Fruit fly (Drosophila melanogaster) whole organism, embryonic: Measurements from ENCODE around the gene sff.

ENCODE experiments used
- Abd-B ChIP-seq: fragments of 200-800 bp; sonication (Bioruptor generic); optimal IDR thresholded peaks from 2 replicates; lab custom pipeline; 2018; ENCODE audit warnings: missing biosample characterization, mild to moderate bottlenecking, missing genetic modification characterization, moderate library complexity
- Atf3 ChIP-seq: fragments of 200-800 bp; sonication (Bioruptor generic); optimal IDR thresholded peaks from 3 replicates; lab custom pipeline; 2016; ENCODE audit warnings: missing biosample characterization, missing genetic modification characterization
- Atf6 ChIP-seq: fragments of 200-800 bp; sonication (Bioruptor generic); IDR thresholded peaks from 2 replicates; pipeline ENCODE4 v1.3.6; 2022; ENCODE audit warnings: missing biosample characterization, missing genetic modification characterization
- B-H1 ChIP-seq: fragments of 200-800 bp; sonication (Bioruptor generic); IDR thresholded peaks from 3 replicates; pipeline ENCODE4 v1.3.6; 2022; ENCODE audit warnings: missing biosample characterization, missing genetic modification characterization
- CG10274 ChIP-seq: fragments of 200-800 bp; sonication (Bioruptor generic); optimal IDR thresholded peaks from 3 replicates; lab custom pipeline; 2017; ENCODE audit warnings: missing biosample characterization, mild to moderate bottlenecking, missing genetic modification characterization
- CG11398 ChIP-seq: fragments of 200-800 bp; sonication (Bioruptor generic); optimal IDR thresholded peaks from 2 replicates; lab custom pipeline; 2016; ENCODE audit warnings: missing biosample characterization, missing genetic modification characterization
- CG12104 ChIP-seq: fragments of 200-800 bp; sonication (Bioruptor generic); optimal IDR thresholded peaks from 3 replicates; lab custom pipeline; 2016; ENCODE audit warnings: missing biosample characterization, missing genetic modification characterization
- CG12659 ChIP-seq: fragments of 200-800 bp; sonication (Bioruptor generic); optimal IDR thresholded peaks from 3 replicates; lab custom pipeline; 2017; ENCODE audit warnings: mild to moderate bottlenecking, missing biosample characterization, missing genetic modification reagents, missing genetic modification characterization
- CG15073 ChIP-seq: fragments of 200-800 bp; sonication (Bioruptor generic); optimal IDR thresholded peaks from 2 replicates; lab custom pipeline; 2016; ENCODE audit warnings: missing biosample characterization, missing genetic modification characterization
- CG17802 ChIP-seq: fragments of 200-800 bp; sonication (Bioruptor generic); optimal IDR thresholded peaks from 2 replicates; lab custom pipeline; 2018; ENCODE audit warnings: missing biosample characterization, mild to moderate bottlenecking, missing genetic modification characterization, moderate library complexity
- CG18599 ChIP-seq: fragments of 200-800 bp; sonication (Bioruptor generic); optimal IDR thresholded peaks from 3 replicates; lab custom pipeline; 2017; ENCODE audit warnings: missing biosample characterization, missing genetic modification characterization, mild to moderate bottlenecking, moderate library complexity, missing genetic modification reagents
- CG30403 ChIP-seq: fragments of 200-800 bp; sonication (Bioruptor generic); optimal IDR thresholded peaks from 3 replicates; lab custom pipeline; 2016; ENCODE audit warnings: missing biosample characterization, missing genetic modification characterization
- CG31365 ChIP-seq: fragments of 200-800 bp; sonication (Bioruptor generic); optimal IDR thresholded peaks from 2 replicates; lab custom pipeline; 2018; ENCODE audit warnings: missing biosample characterization, mild to moderate bottlenecking, missing genetic modification characterization
- CG33213 ChIP-seq: fragments of 200-800 bp; sonication (Bioruptor generic); optimal IDR thresholded peaks from 3 replicates; lab custom pipeline; 2016; ENCODE audit warnings: missing biosample characterization, missing genetic modification characterization
- CG42726 ChIP-seq: fragments of 200-800 bp; sonication (Bioruptor generic); IDR thresholded peaks from 2 replicates; pipeline ENCODE4 v1.3.6; 2022; ENCODE audit warnings: missing biosample characterization, missing genetic modification characterization; ENCODE audit not compliant: partially characterized antibody
- CG4424 ChIP-seq: fragments of 200-800 bp; sonication (Bioruptor generic); optimal IDR thresholded peaks from 3 replicates; lab custom pipeline; 2016; ENCODE audit warnings: missing biosample characterization, missing genetic modification characterization
- CG6791 ChIP-seq: fragments of 200-800 bp; sonication (Bioruptor generic); IDR thresholded peaks from 3 replicates; pipeline ENCODE4 v1.3.6; 2022; ENCODE audit warnings: missing biosample characterization, missing genetic modification characterization; ENCODE audit not compliant: partially characterized antibody
- CG7357 ChIP-seq: fragments of 200-800 bp; sonication (Bioruptor generic); IDR thresholded peaks from 3 replicates; pipeline ENCODE4 v1.3.6; 2022; ENCODE audit warnings: missing biosample characterization, missing genetic modification characterization
- CG7963 ChIP-seq: fragments of 200-800 bp; sonication (Bioruptor generic); IDR thresholded peaks from 3 replicates; pipeline ENCODE4 v1.3.6; 2022; ENCODE audit warnings: missing biosample characterization, missing genetic modification characterization; ENCODE audit not compliant: partially characterized antibody
- Camta ChIP-seq: fragments of 200-800 bp; sonication (Bioruptor generic); optimal IDR thresholded peaks from 2 replicates; lab custom pipeline; 2016; ENCODE audit warnings: missing biosample characterization, missing genetic modification characterization
- D19A ChIP-seq: fragments of 200-800 bp; optimal IDR thresholded peaks from 3 replicates; lab custom pipeline; 2019; ENCODE audit warnings: missing biosample characterization, mild to moderate bottlenecking, missing genetic modification characterization, moderate library complexity
- Dek ChIP-seq: fragments of 200-800 bp; sonication (Bioruptor generic); optimal IDR thresholded peaks from 3 replicates; lab custom pipeline; 2019; ENCODE audit warnings: missing biosample characterization, mild to moderate bottlenecking, missing genetic modification characterization, moderate library complexity
- HLH3B ChIP-seq: fragments of 200-800 bp; sonication (Bioruptor generic); IDR thresholded peaks from 2 replicates; pipeline ENCODE4 v1.3.6; 2022; ENCODE audit warnings: missing biosample characterization, missing genetic modification characterization
- HmgD ChIP-seq: fragments of 200-800 bp; sonication (Bioruptor generic); optimal IDR thresholded peaks from 3 replicates; lab custom pipeline; 2016; ENCODE audit warnings: missing biosample characterization, missing genetic modification characterization
- MESR4 ChIP-seq: fragments of 200-800 bp; sonication (Bioruptor generic); optimal IDR thresholded peaks from 2 replicates; lab custom pipeline; 2018; ENCODE audit warnings: missing biosample characterization, mild to moderate bottlenecking, missing genetic modification characterization, moderate library complexity
- NFAT ChIP-seq: fragments of 200-800 bp; sonication (Bioruptor generic); IDR thresholded peaks from 2 replicates; pipeline ENCODE4 v1.3.6; 2022; ENCODE audit warnings: missing biosample characterization, missing genetic modification characterization
- Nf-YB ChIP-seq: fragments of 200-800 bp; sonication (Bioruptor generic); optimal IDR thresholded peaks from 3 replicates; lab custom pipeline; 2019; ENCODE audit warnings: missing biosample characterization, mild to moderate bottlenecking, missing genetic modification characterization, moderate library complexity
- Optix ChIP-seq: fragments of 200-800 bp; sonication (Bioruptor generic); IDR thresholded peaks from 3 replicates; pipeline ENCODE4 v1.3.6; 2022; ENCODE audit warnings: missing biosample characterization, missing genetic modification characterization
- Poxn ChIP-seq: fragments of 200-800 bp; sonication (Bioruptor generic); IDR thresholded peaks from 2 replicates; pipeline ENCODE4 v1.3.6; 2022; ENCODE audit warnings: missing biosample characterization, missing genetic modification characterization
- Scr ChIP-seq: fragments of 200-800 bp; sonication (Bioruptor generic); IDR thresholded peaks from 2 replicates; pipeline ENCODE4 v1.3.6; 2022; ENCODE audit warnings: missing biosample characterization, missing genetic modification characterization; ENCODE audit not compliant: partially characterized antibody
- Xbp1 ChIP-seq: fragments of 200-800 bp; sonication (Bioruptor generic); optimal IDR thresholded peaks from 3 replicates; lab custom pipeline; 2016; ENCODE audit warnings: missing biosample characterization, mild to moderate bottlenecking, missing genetic modification characterization
- YL-1 ChIP-seq: fragments of 200-800 bp; sonication (Bioruptor generic); optimal IDR thresholded peaks from 3 replicates; lab custom pipeline; 2017; ENCODE audit warnings: missing biosample characterization, mild to moderate bottlenecking, missing genetic modification characterization
- aop ChIP-seq: fragments of 200-800 bp; sonication (Bioruptor generic); IDR thresholded peaks from 2 replicates; pipeline ENCODE4 v1.3.6; 2022; ENCODE audit warnings: missing biosample characterization, missing genetic modification characterization
- ap ChIP-seq: fragments of 200-800 bp; sonication (Bioruptor generic); IDR thresholded peaks from 2 replicates; pipeline ENCODE4 v1.3.6; 2022; ENCODE audit warnings: missing biosample characterization, missing genetic modification characterization
- ash1 ChIP-seq: fragments of 200-800 bp; sonication (Bioruptor generic); optimal IDR thresholded peaks from 2 replicates; lab custom pipeline; 2018; ENCODE audit warnings: missing biosample characterization, mild to moderate bottlenecking, missing genetic modification characterization
- chif ChIP-seq, 2 experiments: fragments of 200-800 bp; sonication (Bioruptor generic); optimal IDR thresholded peaks; 3 replicates each; lab custom pipeline; 2016; ENCODE audit warnings: missing biosample characterization in 2 of 2, missing genetic modification characterization in 2 of 2
- chm ChIP-seq: fragments of 200-800 bp; sonication (Bioruptor generic); IDR thresholded peaks from 2 replicates; pipeline ENCODE4 v1.3.6; 2022; ENCODE audit warnings: missing biosample characterization, missing genetic modification characterization
- ci ChIP-seq: fragments of 200-800 bp; sonication (Bioruptor generic); IDR thresholded peaks from 3 replicates; pipeline ENCODE4 v1.3.6; 2022; ENCODE audit warnings: missing biosample characterization, missing genetic modification characterization
- da ChIP-seq: fragments of 200-800 bp; sonication (Bioruptor generic); optimal IDR thresholded peaks from 2 replicates; lab custom pipeline; 2016; ENCODE audit warnings: missing biosample characterization, missing genetic modification characterization
- dati ChIP-seq: fragments of 200-800 bp; sonication (Bioruptor generic); IDR thresholded peaks from 2 replicates; pipeline ENCODE4 v1.3.6; 2022; ENCODE audit warnings: missing biosample characterization, missing genetic modification characterization
- dm ChIP-seq: fragments of 200-800 bp; sonication (Bioruptor generic); optimal IDR thresholded peaks from 3 replicates; lab custom pipeline; 2016; ENCODE audit warnings: missing biosample characterization, missing genetic modification characterization
- gfzf ChIP-seq: fragments of 200-800 bp; sonication (Bioruptor generic); optimal IDR thresholded peaks from 2 replicates; lab custom pipeline; 2016; ENCODE audit warnings: missing biosample characterization, mild to moderate bottlenecking, missing genetic modification characterization, moderate library complexity
- gsb ChIP-seq: fragments of 200-800 bp; sonication (Bioruptor generic); IDR thresholded peaks from 2 replicates; pipeline ENCODE4 v1.3.6; 2022; ENCODE audit warnings: missing biosample characterization, missing genetic modification characterization
- lola ChIP-seq, 3 experiments: fragments of >200 bp in 2 of 3; fragments of 200-800 bp in 1 of 3; sonication (Bioruptor generic) in 1 of 3; optimal IDR thresholded peaks; 2 replicates each; lab custom pipeline; 2017 to 2019; ENCODE audit warnings: missing biosample characterization in 3 of 3, missing genetic modification characterization in 3 of 3, mild to moderate bottlenecking in 1 of 3, moderate library complexity in 1 of 3
- org-1 ChIP-seq: fragments of 200-800 bp; sonication (Bioruptor generic); optimal IDR thresholded peaks from 2 replicates; lab custom pipeline; 2017; ENCODE audit warnings: missing biosample characterization, missing genetic modification characterization
- otp ChIP-seq: fragments of 200-800 bp; sonication (Bioruptor generic); IDR thresholded peaks from 3 replicates; pipeline ENCODE4, ENCODE4 v1.3.6; 2022; ENCODE audit warnings: missing biosample characterization, missing genetic modification characterization
- pan ChIP-seq, 4 experiments: fragments of >200 bp in 3 of 4; fragments of 200-800 bp in 1 of 4; sonication (Bioruptor generic) in 1 of 4; optimal IDR thresholded peaks in 3 of 4; IDR thresholded peaks in 1 of 4; 2 replicates each; pipeline versions ENCODE4 v1.3.6 to Lab custom; 2017 to 2022; ENCODE audit warnings: missing biosample characterization in 2 of 4, missing genetic modification characterization in 2 of 4, mixed read lengths in 1 of 4
- ssp ChIP-seq: fragments of 200-800 bp; sonication (Bioruptor generic); IDR thresholded peaks from 2 replicates; pipeline ENCODE4 v1.3.6; 2022; ENCODE audit warnings: missing biosample characterization, missing genetic modification characterization
- wor ChIP-seq: fragments of 200-800 bp; sonication (Bioruptor generic); IDR thresholded peaks from 2 replicates; pipeline ENCODE4 v1.3.6; 2022; ENCODE audit warnings: missing biosample characterization, missing genetic modification characterization

sff gene

dm6 chr3L:15924811-15925437 lies at the start of gene sff (continued):
- peak; percentile 92 for TF ChIP-seq CG18599 (GFP tag; lab: Kevin White, UChicago)
- no peak for TF ChIP-seq HmgD
- TF ChIP-seq CG6791 (GFP tag; lab: Robert Waterston, UW) = peak; percentile 37; the same call in 1 of the 3 replicates
- TF ChIP-seq B-H1 (GFP tag; lab: Robert Waterston, UW) = peak; percentile 79
- no peak for TF ChIP-seq gfzf (GFP tag; lab: Kevin White, UChicago)
- peak; percentile 72 for TF ChIP-seq Atf6 (GFP tag; lab: Robert Waterston, UW)
- peak; percentile 60 for TF ChIP-seq CG10274 (GFP tag; lab: Kevin White, UChicago)
- peak; percentile 86 for TF ChIP-seq ap
- TF ChIP-seq CG12104 (GFP tag; lab: Kevin White, UChicago) = peak; percentile 81
- TF ChIP-seq Nf-YB (GFP tag; lab: Kevin White, UChicago) = peak; percentile 66
- TF ChIP-seq wor (GFP tag; lab: Robert Waterston, UW) = peak; percentile 85
- TF ChIP-seq Optix (GFP tag; lab: Robert Waterston, UW) = peak; percentile 91
- peak; percentile 33; the same call in 1 of the 2 replicates for TF ChIP-seq Poxn
- TF ChIP-seq lola (GFP tag; optimal IDR thresholded peaks at IDR 0.05; lab: Kevin White, UChicago) = peak in 1 of 3 experiments; percentile 92
- peak; percentile 47 for TF ChIP-seq CG31365 (tag; lab: Kevin White, UChicago)
- TF ChIP-seq dati (GFP tag; lab: Robert Waterston, UW) = peak; percentile 51; the same call in 1 of the 2 replicates
- peak; percentile 83 for TF ChIP-seq CG30403 (GFP tag; lab: Kevin White, UChicago)
- peak; percentile 91 for TF ChIP-seq CG12659 (GFP tag; lab: Kevin White, UChicago)
- TF ChIP-seq HLH3B = peak; percentile 89
- TF ChIP-seq dm = peak; percentile 50
- TF ChIP-seq ash1 (GFP tag; lab: Kevin White, UChicago) = no peak
- peak; percentile 74 for TF ChIP-seq NFAT (GFP tag; lab: Robert Waterston, UW)
- TF ChIP-seq chif (GFP tag; optimal IDR thresholded peaks at IDR 0.05; lab: Kevin White, UChicago) = peak in 1 of 2 experiments; percentile 81
- TF ChIP-seq org-1 (GFP tag; lab: Kevin White, UChicago) = peak; percentile 77
- TF ChIP-seq pan (optimal IDR thresholded peaks at IDR 0.05; lab: Kevin White, UChicago) = no peak
- TF ChIP-seq pan (GFP tag; optimal IDR thresholded peaks at IDR 0.05 in 1 of 2, IDR thresholded peaks at IDR 0.05 in 1 of 2) = peak in 1 of 2 experiments; percentile 87
- no peak for TF ChIP-seq CG15073
- TF ChIP-seq CG7963 (GFP tag; lab: Robert Waterston, UW) = no peak
- TF ChIP-seq CG17802 = peak; percentile 85
- peak; percentile 58 for TF ChIP-seq CG11398 (GFP tag; lab: Kevin White, UChicago)
- TF ChIP-seq Atf3 = peak; percentile 67
- TF ChIP-seq CG4424 (GFP tag; lab: Kevin White, UChicago) = peak; percentile 89
- TF ChIP-seq da (GFP tag; lab: Kevin White, UChicago) = peak; percentile 5
- TF ChIP-seq gsb (GFP tag; lab: Robert Waterston, UW) = peak; percentile 69
- peak; percentile 34 for TF ChIP-seq MESR4 (GFP tag; lab: Kevin White, UChicago)
- TF ChIP-seq chm (GFP tag; lab: Robert Waterston, UW) = peak; percentile 93
- TF ChIP-seq Xbp1 (GFP tag; lab: Kevin White, UChicago) = peak; percentile 91
- TF ChIP-seq otp (GFP tag; lab: Robert Waterston, UW) = peak; percentile 86
- peak; percentile 20 for TF ChIP-seq CG33213 (GFP tag; lab: Kevin White, UChicago)
- TF ChIP-seq D19A (tag; lab: Kevin White, UChicago) = peak; percentile 85
- TF ChIP-seq Camta (GFP tag; lab: Kevin White, UChicago) = peak; percentile 61
- no peak for TF ChIP-seq CG42726 (GFP tag; lab: Robert Waterston, UW)
- peak; percentile 83 for TF ChIP-seq aop (GFP tag; lab: Robert Waterston, UW)
- TF ChIP-seq Abd-B (GFP tag; lab: Kevin White, UChicago) = peak; percentile 89
- TF ChIP-seq ssp (GFP tag; lab: Robert Waterston, UW) = peak; percentile 75
- peak; percentile 49 for TF ChIP-seq YL-1 (GFP tag; lab: Kevin White, UChicago)
- no peak for TF ChIP-seq Scr (GFP tag; lab: Robert Waterston, UW)
- peak; percentile 61 for TF ChIP-seq Dek (tag; lab: Kevin White, UChicago)
- peak; percentile 94 for TF ChIP-seq ci (GFP tag; lab: Robert Waterston, UW)
- TF ChIP-seq CG7357 = peak; percentile 80
